Fruit fly (Drosophila melanogaster) Kc167 (cell line): ENCODE measurements around the gene Hf.

Experiments
- Myc ChIP-seq: fragments of >200 bp; optimal IDR thresholded peaks from 2 replicates; lab custom pipeline; 2017; ENCODE audit warnings: missing external identifiers
- Sin3A ChIP-seq: fragments of >200 bp; optimal IDR thresholded peaks from 2 replicates; lab custom pipeline; 2018; ENCODE audit warnings: missing external identifiers
- h ChIP-seq: fragments of >200 bp; optimal IDR thresholded peaks from 3 replicates; lab custom pipeline; 2018; ENCODE audit warnings: missing external identifiers
- insv ChIP-seq: fragments of >200 bp; optimal IDR thresholded peaks from 3 replicates; lab custom pipeline; 2018; ENCODE audit warnings: missing external identifiers
- psq ChIP-seq: fragments of >200 bp; optimal IDR thresholded peaks from 2 replicates; lab custom pipeline; 2017; ENCODE audit warnings: missing external identifiers
- ttk ChIP-seq: sonication (Bioruptor generic); optimal IDR thresholded peaks from 2 replicates; lab custom pipeline; 2017; ENCODE audit warnings: missing external identifiers

Hf gene

dm6 chr2L:19962252-19962729 is 5.2 kb downstream of the Hf start, which contains the start of the genes CG13965 and CG16772:
TSS of gene CG13965 (minus strand) at chr2L:19962352.
TSS of gene CG16772 (plus strand) at chr2L:19962679.
- no peak for TF ChIP-seq Sin3A (lab: Kevin White, UChicago)
- no peak for TF ChIP-seq insv (lab: Kevin White, UChicago)
- TF ChIP-seq Myc: no peak
- TF ChIP-seq h: no peak
- TF ChIP-seq psq: no peak
- TF ChIP-seq ttk (lab: Kevin White, UChicago): no peak

- TF ChIP-seq h (no peak), ttk (lab: Kevin White, UChicago) (no peak)
Observed at dm6 chr2L:19961585-19961984, 5.9 kb downstream of the Hf start, which contains the start of gene CG42866. TSS of gene CG42866 (minus strand) at chr2L:19961685.

- TF ChIP-seq Myc (no peak), ttk (lab: Kevin White, UChicago) (no peak), Sin3A (lab: Kevin White, UChicago) (no peak), h (no peak), insv (lab: Kevin White, UChicago) (no peak), psq (no peak)
Observed at dm6 chr2L:19960930-19961329, 6.6 kb downstream of the Hf start, which contains the start of gene CG34051. TSS of gene CG34051 (minus strand) at chr2L:19961030.

- TF ChIP-seq psq: no peak
- TF ChIP-seq Sin3A (lab: Kevin White, UChicago): no peak
- no peak for TF ChIP-seq ttk (lab: Kevin White, UChicago)
- TF ChIP-seq insv (lab: Kevin White, UChicago): no peak
- TF ChIP-seq h: no peak
- TF ChIP-seq Myc: no peak
Observed at dm6 chr2L:19958520-19959161, 8.8 kb downstream of the Hf start, which contains the start of gene COX4. TSS of gene COX4 (plus strand) at chr2L:19958713.

- TF ChIP-seq h (no peak), psq (no peak), ttk (lab: Kevin White, UChicago) (no peak), Myc (no peak)
Observed at dm6 chr2L:19952221-19952620, 15.3 kb downstream of the Hf start.

dm6 chr2L:19951543-19952163 is 15.8 kb downstream of the Hf start:
- TF ChIP-seq Sin3A (lab: Kevin White, UChicago): no peak
- TF ChIP-seq h: no peak
- no peak for TF ChIP-seq psq
- no peak for TF ChIP-seq ttk (lab: Kevin White, UChicago)
- TF ChIP-seq Myc: no peak
- no peak for TF ChIP-seq insv (lab: Kevin White, UChicago)

- no peak for TF ChIP-seq Sin3A (lab: Kevin White, UChicago)
- TF ChIP-seq insv (lab: Kevin White, UChicago): no peak
- TF ChIP-seq h: no peak
- TF ChIP-seq psq: no peak
- TF ChIP-seq ttk (lab: Kevin White, UChicago): no peak
- TF ChIP-seq Myc: no peak
Observed at dm6 chr2L:19949600-19949999, 17.9 kb downstream of the Hf start.

- TF ChIP-seq h (no peak), psq (no peak), insv (lab: Kevin White, UChicago) (no peak), Myc (no peak), ttk (lab: Kevin White, UChicago) (no peak), Sin3A (lab: Kevin White, UChicago) (no peak)
Observed at dm6 chr2L:19947992-19948524, 19.4 kb downstream of the Hf start.

dm6 chr2L:19944309-19945172 is 22.9 kb downstream of the Hf start:
- TF ChIP-seq h (no peak), insv (lab: Kevin White, UChicago) (no peak), ttk (lab: Kevin White, UChicago) (no peak), psq (no peak), Sin3A (lab: Kevin White, UChicago) (no peak), Myc (no peak)

dm6 chr2L:19943112-19943511 is 24.4 kb downstream of the Hf start:
- TF ChIP-seq psq: no peak
- no peak for TF ChIP-seq insv (lab: Kevin White, UChicago)
- TF ChIP-seq ttk (lab: Kevin White, UChicago): no peak
- TF ChIP-seq h: no peak
- TF ChIP-seq Myc: no peak
- no peak for TF ChIP-seq Sin3A (lab: Kevin White, UChicago)

dm6 chr2L:19942510-19942909 is 25.0 kb downstream of the Hf start:
- TF ChIP-seq Sin3A (lab: Kevin White, UChicago) (no peak), Myc (no peak), insv (lab: Kevin White, UChicago) (no peak), ttk (lab: Kevin White, UChicago) (no peak)

dm6 chr2L:19941352-19941851 is 26.1 kb downstream of the Hf start:
- TF ChIP-seq ttk (lab: Kevin White, UChicago): no peak
- no peak for TF ChIP-seq h
- TF ChIP-seq psq: no peak
